Fruit fly (Drosophila melanogaster): ENCODE results near the gene CG31010.

dm6 chr3R:30754488-30755223 is 48.7 kb upstream of the CG31010 start:
- no peak for TF ChIP-seq psq (optimal IDR thresholded peaks at IDR 0.05)
- no peak for TF ChIP-seq usp (GFP tag; optimal IDR thresholded peaks at IDR 0.05)
- TF ChIP-seq EcR (GFP tag; optimal IDR thresholded peaks at IDR 0.05), result no peak
- no peak for TF ChIP-seq Dll (optimal IDR thresholded peaks at IDR 0.05)
